Fruit fly (Drosophila melanogaster) whole organism, prepupa: ENCODE results near the gene ATPsyngamma.

ENCODE experiments used
- Blimp-1 ChIP-seq: fragments of 200-800 bp; sonication (Bioruptor generic); optimal IDR thresholded peaks from 3 replicates; lab custom pipeline; 2017; ENCODE audit warnings: missing biosample characterization, missing genetic modification characterization, mild to moderate bottlenecking, moderate library complexity, missing genetic modification reagents
- CG10669 ChIP-seq: fragments of 200-800 bp; sonication (Bioruptor generic); optimal IDR thresholded peaks from 3 replicates; lab custom pipeline; 2018; ENCODE audit warnings: missing biosample characterization, mild to moderate bottlenecking, missing genetic modification characterization, moderate library complexity
- CG11294 ChIP-seq: fragments of 200-800 bp; sonication (Bioruptor generic); IDR thresholded peaks from 2 replicates; pipeline ENCODE4 v1.3.6; 2022; ENCODE audit warnings: missing biosample characterization, missing genetic modification characterization
- CG11762 ChIP-seq: fragments of 200-800 bp; sonication (Bioruptor generic); optimal IDR thresholded peaks from 3 replicates; lab custom pipeline; 2016; ENCODE audit warnings: missing biosample characterization, missing genetic modification characterization; ENCODE audit not compliant: insufficient read depth
- CG11902 ChIP-seq: fragments of 200-800 bp; sonication (Bioruptor generic); optimal IDR thresholded peaks from 3 replicates; lab custom pipeline; 2016; ENCODE audit warnings: missing biosample characterization, missing genetic modification characterization
- CG15336 ChIP-seq: fragments of 200-800 bp; sonication (Bioruptor generic); IDR thresholded peaks from 2 replicates; pipeline ENCODE4 v1.3.6; 2022; ENCODE audit warnings: missing biosample characterization, missing genetic modification characterization
- CG1621 ChIP-seq: fragments of 200-800 bp; sonication (Bioruptor generic); optimal IDR thresholded peaks from 3 replicates; lab custom pipeline; 2018; ENCODE audit warnings: missing biosample characterization, mild to moderate bottlenecking, missing genetic modification characterization
- CG16779 ChIP-seq: fragments of 200-800 bp; sonication (Bioruptor generic); optimal IDR thresholded peaks from 3 replicates; lab custom pipeline; 2017; ENCODE audit warnings: missing biosample characterization, mild to moderate bottlenecking, missing genetic modification characterization
- CG3032 ChIP-seq: fragments of 200-800 bp; optimal IDR thresholded peaks from 2 replicates; lab custom pipeline; 2019; ENCODE audit warnings: missing biosample characterization, mild to moderate bottlenecking, missing genetic modification characterization, moderate library complexity
- CG32006 ChIP-seq: fragments of 200-800 bp; sonication (Bioruptor generic); optimal IDR thresholded peaks from 3 replicates; lab custom pipeline; 2017; ENCODE audit warnings: missing biosample characterization, mild to moderate bottlenecking, missing genetic modification characterization
- CG34406 ChIP-seq: fragments of 200-800 bp; sonication (Bioruptor generic); optimal IDR thresholded peaks from 3 replicates; lab custom pipeline; 2016; ENCODE audit warnings: missing biosample characterization, missing genetic modification characterization
- CG3919 ChIP-seq: fragments of 200-800 bp; sonication (Bioruptor generic); optimal IDR thresholded peaks from 3 replicates; lab custom pipeline; 2016; ENCODE audit warnings: missing biosample characterization, missing genetic modification characterization
- CG6163 ChIP-seq: fragments of 200-800 bp; sonication (Bioruptor generic); IDR thresholded peaks from 3 replicates; pipeline ENCODE4 v1.3.6; 2022; ENCODE audit warnings: missing biosample characterization, missing genetic modification characterization
- CG6276 ChIP-seq: fragments of 200-800 bp; sonication (Bioruptor generic); optimal IDR thresholded peaks from 2 replicates; lab custom pipeline; 2017; ENCODE audit warnings: missing biosample characterization, mild to moderate bottlenecking, missing genetic modification characterization
- CG6792 ChIP-seq: fragments of 200-800 bp; sonication (Bioruptor generic); optimal IDR thresholded peaks from 3 replicates; lab custom pipeline; 2016; ENCODE audit warnings: missing biosample characterization, missing genetic modification characterization
- CG6808 ChIP-seq: fragments of 200-800 bp; sonication (Bioruptor generic); optimal IDR thresholded peaks from 3 replicates; lab custom pipeline; 2017; ENCODE audit warnings: missing biosample characterization, missing genetic modification characterization, mild to moderate bottlenecking, moderate library complexity, missing genetic modification reagents
- CG6854 ChIP-seq: fragments of 200-800 bp; sonication (Bioruptor generic); optimal IDR thresholded peaks from 2 replicates; lab custom pipeline; 2017; ENCODE audit warnings: missing biosample characterization, mild to moderate bottlenecking, missing genetic modification characterization
- CG7368 ChIP-seq: fragments of 200-800 bp; sonication (Bioruptor generic); optimal IDR thresholded peaks from 3 replicates; lab custom pipeline; 2016; ENCODE audit warnings: missing biosample characterization, missing genetic modification characterization
- CG8119 ChIP-seq: fragments of 200-800 bp; sonication (Bioruptor generic); IDR thresholded peaks from 3 replicates; pipeline ENCODE4 v1.3.6; 2022; ENCODE audit warnings: missing biosample characterization, missing genetic modification characterization
- CG8319 ChIP-seq: fragments of 200-800 bp; sonication (Bioruptor generic); optimal IDR thresholded peaks from 3 replicates; lab custom pipeline; 2016; ENCODE audit warnings: missing biosample characterization, missing genetic modification characterization
- CG8632 ChIP-seq: fragments of 200-800 bp; sonication (Bioruptor generic); optimal IDR thresholded peaks from 3 replicates; lab custom pipeline; 2016; ENCODE audit warnings: missing biosample characterization, missing genetic modification characterization
- Eip75B ChIP-seq: fragments of 200-800 bp; sonication (Bioruptor generic); optimal IDR thresholded peaks from 3 replicates; lab custom pipeline; 2016; ENCODE audit warnings: missing biosample characterization, missing genetic modification characterization
- Eip93F ChIP-seq: fragments of 200-800 bp; sonication (Bioruptor generic); optimal IDR thresholded peaks from 2 replicates; lab custom pipeline; 2016; ENCODE audit warnings: missing biosample characterization, mild to moderate bottlenecking, missing genetic modification characterization
- Ets96B ChIP-seq: fragments of 200-800 bp; optimal IDR thresholded peaks from 2 replicates; lab custom pipeline; 2019; ENCODE audit warnings: missing biosample characterization, mild to moderate bottlenecking, missing genetic modification characterization, moderate library complexity
- Gug ChIP-seq: fragments of 200-800 bp; sonication (Bioruptor generic); IDR thresholded peaks from 2 replicates; pipeline ENCODE4 v1.3.6; 2022; ENCODE audit warnings: missing biosample characterization, missing genetic modification characterization
- Hr38 ChIP-seq: sonication (Bioruptor generic); optimal IDR thresholded peaks from 2 replicates; lab custom pipeline; 2016; ENCODE audit warnings: missing biosample characterization, missing genetic modification characterization
- Hr39 ChIP-seq: fragments of 200-800 bp; sonication (Bioruptor generic); optimal IDR thresholded peaks from 2 replicates; lab custom pipeline; 2016; ENCODE audit warnings: missing biosample characterization, missing genetic modification characterization
- Hr4 ChIP-seq: fragments of 200-800 bp; sonication (Bioruptor generic); optimal IDR thresholded peaks from 3 replicates; lab custom pipeline; 2016; ENCODE audit warnings: missing biosample characterization, missing genetic modification characterization
- Lpt ChIP-seq: fragments of 200-800 bp; sonication (Bioruptor generic); optimal IDR thresholded peaks from 3 replicates; lab custom pipeline; 2016; ENCODE audit warnings: missing biosample characterization, missing genetic modification characterization
- Met ChIP-seq: fragments of 200-800 bp; sonication (Bioruptor generic); optimal IDR thresholded peaks from 3 replicates; lab custom pipeline; 2016; ENCODE audit warnings: missing biosample characterization, missing genetic modification characterization
- OdsH ChIP-seq: fragments of 200-800 bp; sonication (Bioruptor generic); optimal IDR thresholded peaks from 3 replicates; lab custom pipeline; 2016; ENCODE audit warnings: missing biosample characterization, missing genetic modification characterization
- Sox102F ChIP-seq: fragments of 200-800 bp; sonication (Bioruptor generic); optimal IDR thresholded peaks from 2 replicates; lab custom pipeline; 2016; ENCODE audit warnings: missing biosample characterization, mild to moderate bottlenecking, missing genetic modification characterization
- Sox14 ChIP-seq: fragments of 200-800 bp; sonication (Bioruptor generic); optimal IDR thresholded peaks from 3 replicates; lab custom pipeline; 2016; ENCODE audit warnings: missing biosample characterization, missing genetic modification characterization
- Sox15 ChIP-seq: fragments of 200-800 bp; sonication (Bioruptor generic); optimal IDR thresholded peaks from 3 replicates; lab custom pipeline; 2016; ENCODE audit warnings: missing biosample characterization, missing genetic modification characterization
- cyc ChIP-seq: fragments of 200-800 bp; sonication (Bioruptor generic); optimal IDR thresholded peaks from 3 replicates; lab custom pipeline; 2016; ENCODE audit warnings: missing biosample characterization, missing genetic modification characterization
- dsx ChIP-seq: fragments of 200-800 bp; optimal IDR thresholded peaks from 3 replicates; lab custom pipeline; 2019; ENCODE audit warnings: missing biosample characterization, mild to moderate bottlenecking, missing genetic modification characterization, moderate library complexity; ENCODE audit not compliant: poor library complexity, severe bottlenecking
- fd59A ChIP-seq: fragments of 200-800 bp; sonication (Bioruptor generic); optimal IDR thresholded peaks from 2 replicates; lab custom pipeline; 2017; ENCODE audit warnings: missing biosample characterization, mild to moderate bottlenecking, missing genetic modification characterization, missing genetic modification reagents
- fd85E ChIP-seq: fragments of 200-800 bp; sonication (Bioruptor generic); optimal IDR thresholded peaks from 3 replicates; lab custom pipeline; 2016; ENCODE audit warnings: missing biosample characterization, missing genetic modification characterization
- fkh ChIP-seq: fragments of 200-800 bp; sonication (Bioruptor generic); optimal IDR thresholded peaks from 3 replicates; lab custom pipeline; 2017; ENCODE audit warnings: missing biosample characterization, mild to moderate bottlenecking, missing genetic modification characterization, moderate library complexity
- lz ChIP-seq: fragments of 200-800 bp; sonication (Bioruptor generic); optimal IDR thresholded peaks from 3 replicates; lab custom pipeline; 2016; ENCODE audit warnings: missing biosample characterization, missing genetic modification characterization
- net ChIP-seq: fragments of 200-800 bp; sonication (Bioruptor generic); optimal IDR thresholded peaks from 3 replicates; lab custom pipeline; 2016; ENCODE audit warnings: missing biosample characterization, missing genetic modification characterization
- salr ChIP-seq, 2 experiments: fragments of 200-800 bp; sonication (Bioruptor generic); optimal IDR thresholded peaks; 3 replicates each; lab custom pipeline; 2016 to 2018; ENCODE audit warnings: missing biosample characterization in 2 of 2, missing genetic modification characterization in 2 of 2, mild to moderate bottlenecking in 1 of 2
- spab ChIP-seq: fragments of 200-800 bp; sonication (Bioruptor generic); optimal IDR thresholded peaks from 2 replicates; lab custom pipeline; 2017; ENCODE audit warnings: missing biosample characterization, mild to moderate bottlenecking, missing genetic modification characterization, missing genetic modification reagents
- ss ChIP-seq, 2 experiments: fragments of 200-800 bp; sonication (Bioruptor generic); optimal IDR thresholded peaks; 2 replicates in 1 of 2; 3 replicates in 1 of 2; lab custom pipeline; 2017 to 2018; ENCODE audit warnings: mild to moderate bottlenecking in 2 of 2, missing biosample characterization in 2 of 2, missing genetic modification characterization in 2 of 2, moderate library complexity in 1 of 2
- svp ChIP-seq: fragments of 200-800 bp; sonication (Bioruptor generic); peaks from one replicate; lab custom pipeline; 2016; ENCODE audit warnings: missing biosample characterization, missing genetic modification characterization

ATPsyngamma gene

DNA sequence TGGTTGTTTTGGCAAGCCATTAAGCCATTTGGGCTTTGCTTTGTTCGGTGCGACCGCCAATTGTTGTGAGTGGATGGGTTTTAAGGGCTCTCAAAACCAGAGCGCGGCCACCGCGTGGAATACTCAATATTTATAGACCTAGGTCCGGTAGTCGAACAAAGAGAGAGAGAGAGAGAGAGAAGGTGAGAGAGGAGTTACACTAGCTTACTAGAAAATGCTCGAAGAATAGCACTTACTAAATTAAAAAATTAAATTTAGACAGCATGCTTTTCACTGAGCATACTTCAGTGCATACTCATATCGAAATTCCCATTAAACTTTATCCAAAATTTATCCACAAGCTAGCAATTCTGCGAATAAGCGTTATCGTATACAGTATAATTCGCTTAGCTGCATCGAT, 11.1 kb upstream of the ATPsyngamma start:
- TF ChIP-seq OdsH (GFP tag; lab: Kevin White, UChicago) (peak; percentile 22), CG3032 (tag; lab: Kevin White, UChicago) (peak; percentile 2), dsx (GFP tag; lab: Kevin White, UChicago) (no peak), CG6808 (peak; percentile 9), CG3919 (GFP tag; lab: Kevin White, UChicago) (peak; percentile 17), CG8319 (GFP tag; lab: Kevin White, UChicago) (no peak)

DNA sequence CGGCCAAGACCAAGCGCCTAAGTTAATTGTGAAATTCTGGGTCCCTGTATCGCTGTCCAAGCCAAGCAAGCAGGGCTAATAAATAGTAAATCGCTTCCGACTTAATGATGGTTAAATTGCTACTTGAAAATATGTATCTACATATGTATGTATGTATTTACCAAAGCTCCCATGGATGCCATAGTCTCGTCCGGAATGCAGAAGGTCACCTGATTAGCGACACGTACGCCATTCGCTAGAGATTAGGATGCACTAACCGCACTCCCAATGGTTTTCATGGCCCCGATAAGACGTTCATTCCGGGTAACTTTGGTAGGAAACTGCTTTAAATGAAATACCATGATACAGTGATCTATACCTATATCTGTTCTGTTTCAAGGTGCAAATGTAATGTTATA, 9.8 kb upstream of the ATPsyngamma start:
- no peak for TF ChIP-seq CG6854 (GFP tag; lab: Kevin White, UChicago)
- no peak for TF ChIP-seq cyc (GFP tag; lab: Kevin White, UChicago)
- no peak for TF ChIP-seq ss (GFP tag; optimal IDR thresholded peaks at IDR 0.05; lab: Kevin White, UChicago)
- no peak for TF ChIP-seq OdsH (GFP tag; lab: Kevin White, UChicago)
- TF ChIP-seq Blimp-1 (GFP tag; lab: Kevin White, UChicago), result no peak
- no peak for TF ChIP-seq CG8119 (GFP tag; lab: Robert Waterston, UW)
- TF ChIP-seq Eip75B (GFP tag; lab: Kevin White, UChicago), result no peak
- TF ChIP-seq Hr38 (GFP tag; lab: Kevin White, UChicago), result no peak
- TF ChIP-seq Ets96B, result no peak
- TF ChIP-seq net (GFP tag; lab: Kevin White, UChicago), result no peak
- TF ChIP-seq CG6163 (GFP tag; lab: Robert Waterston, UW), result no peak
- no peak for TF ChIP-seq Sox102F
- no peak for TF ChIP-seq Hr4 (GFP tag; lab: Kevin White, UChicago)
- no peak for TF ChIP-seq CG32006 (GFP tag; lab: Kevin White, UChicago)
- no peak for TF ChIP-seq CG11902 (GFP tag; lab: Kevin White, UChicago)
- no peak for TF ChIP-seq salr (GFP tag; optimal IDR thresholded peaks at IDR 0.05; lab: Kevin White, UChicago)
- no peak for TF ChIP-seq CG10669 (GFP tag; lab: Kevin White, UChicago)
- no peak for TF ChIP-seq CG7368
- no peak for TF ChIP-seq Lpt (GFP tag; lab: Kevin White, UChicago)

DNA sequence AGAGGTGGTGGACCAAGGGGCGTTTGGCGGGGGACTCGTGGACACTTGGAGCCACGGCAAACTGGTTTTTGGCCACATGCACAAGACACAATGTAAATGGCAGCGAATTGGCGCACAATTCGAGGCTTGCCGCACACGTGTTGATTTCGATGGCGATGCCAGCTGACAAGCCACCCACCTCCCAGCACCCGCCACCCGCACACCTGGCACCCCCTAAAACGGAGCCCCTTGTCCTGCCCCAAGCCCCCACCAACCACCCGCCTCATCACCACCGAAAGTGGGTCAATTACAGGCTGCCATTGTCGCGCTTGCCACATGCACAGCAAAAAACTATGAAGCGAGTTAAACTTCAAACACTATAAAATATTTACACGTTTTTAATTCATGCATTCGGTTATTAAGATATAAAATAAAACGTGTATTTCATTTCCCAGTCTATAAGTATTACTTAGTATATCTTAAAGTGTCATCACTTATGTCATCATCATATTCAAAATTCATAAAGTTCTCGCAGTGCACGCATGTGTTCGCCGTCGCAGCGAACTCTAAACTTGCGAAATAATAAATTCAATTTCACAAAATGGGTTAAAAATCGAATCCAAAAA, 9.3 kb upstream of the ATPsyngamma start:
- peak; percentile 83 for TF ChIP-seq CG8119 (GFP tag; lab: Robert Waterston, UW)
- TF ChIP-seq Hr38 (GFP tag; lab: Kevin White, UChicago), result no peak
- peak; percentile 71 for TF ChIP-seq CG6276 (GFP tag; lab: Kevin White, UChicago)
- peak; percentile 34 for TF ChIP-seq CG11902 (GFP tag; lab: Kevin White, UChicago)
- TF ChIP-seq cyc (GFP tag; lab: Kevin White, UChicago), result peak; percentile 39
- TF ChIP-seq Sox14, result peak; percentile 27
- peak; percentile 35 for TF ChIP-seq CG11762 (GFP tag; lab: Kevin White, UChicago)
- TF ChIP-seq CG34406, result peak; percentile 62
- peak; percentile 50 for TF ChIP-seq Eip75B (GFP tag; lab: Kevin White, UChicago)
- peak; percentile 43 for TF ChIP-seq Hr39 (GFP tag; lab: Kevin White, UChicago)
- TF ChIP-seq CG1621, result peak; percentile 1
- TF ChIP-seq CG6163 (GFP tag; lab: Robert Waterston, UW), result peak; percentile 85
- peak; percentile 59 for TF ChIP-seq Met (GFP tag; lab: Kevin White, UChicago)
- peak; percentile 57; the same call in 1 of the 2 replicates for TF ChIP-seq CG11294
- TF ChIP-seq svp (GFP tag; lab: Kevin White, UChicago), result peak; percentile 63
- TF ChIP-seq fd85E (GFP tag; lab: Kevin White, UChicago), result peak; percentile 13
- no peak for TF ChIP-seq CG16779 (tag; lab: Kevin White, UChicago)
- no peak for TF ChIP-seq ss (GFP tag; optimal IDR thresholded peaks at IDR 0.05; lab: Kevin White, UChicago)
- peak; percentile 36 for TF ChIP-seq Sox102F
- TF ChIP-seq dsx (GFP tag; lab: Kevin White, UChicago), result peak; percentile 77
- TF ChIP-seq CG6792, result peak; percentile 53
- TF ChIP-seq Eip93F (GFP tag; lab: Kevin White, UChicago), result no peak
- no peak for TF ChIP-seq fkh
- TF ChIP-seq Sox15, result no peak
- TF ChIP-seq fd59A (GFP tag; lab: Kevin White, UChicago), result no peak
- peak; percentile 39 for TF ChIP-seq lz
- TF ChIP-seq Lpt (GFP tag; lab: Kevin White, UChicago), result peak; percentile 38
- peak; percentile 23 for TF ChIP-seq spab
- TF ChIP-seq CG15336 (GFP tag; lab: Robert Waterston, UW), result peak; percentile 88
- TF ChIP-seq CG8319 (GFP tag; lab: Kevin White, UChicago), result peak; percentile 45
- peak; percentile 60 for TF ChIP-seq CG8632 (GFP tag; lab: Kevin White, UChicago)
- peak; percentile 46 for TF ChIP-seq Ets96B
- TF ChIP-seq Gug (GFP tag; lab: Robert Waterston, UW), result peak; percentile 68
- TF ChIP-seq CG6808, result peak; percentile 16
